Fruit fly (Drosophila melanogaster): Measurements from ENCODE around the gene CG34292.

The CG34292 gene

DNA sequence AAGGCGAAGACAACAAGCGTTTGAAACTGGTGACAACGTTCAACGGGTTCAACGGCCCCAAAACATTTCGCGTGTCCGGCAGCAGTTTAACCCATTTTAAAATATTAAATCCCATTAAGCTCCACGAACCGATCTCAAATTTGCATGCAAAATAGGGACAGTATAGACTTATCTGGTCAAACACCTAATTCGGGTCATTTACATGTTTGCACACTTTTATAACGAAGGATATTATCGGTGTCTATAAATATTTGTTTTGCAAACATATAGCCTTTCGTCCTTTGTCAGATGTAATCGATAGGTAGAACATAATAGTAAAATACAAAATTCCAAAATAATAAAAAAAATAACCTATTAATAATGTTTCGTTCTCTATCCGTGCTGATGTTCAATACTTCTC is at the start of gene CG34292:
Gene CG34292, plus strand, starts transcription at position 301 of the 400 bp plus-strand sequence.
- TF ChIP-seq psq (optimal IDR thresholded peaks at IDR 0.05), result no peak
- TF ChIP-seq CG8478 (optimal IDR thresholded peaks at IDR 0.05), result no peak

- no peak for TF ChIP-seq psq (optimal IDR thresholded peaks at IDR 0.05)
- no peak for TF ChIP-seq pan (optimal IDR thresholded peaks at IDR 0.05)
- no peak for TF ChIP-seq Dll (optimal IDR thresholded peaks at IDR 0.05)
- no peak for TF ChIP-seq usp (GFP tag; optimal IDR thresholded peaks at IDR 0.05)
- no peak for TF ChIP-seq CG8478 (optimal IDR thresholded peaks at IDR 0.05)
- no peak for TF ChIP-seq EcR (GFP tag; optimal IDR thresholded peaks at IDR 0.05)
Measured at dm6 chr3R:27018187-27018586, 43.8 kb upstream of the CG34292 start, which contains the start of gene CG17192. CG17192 (minus strand) TSS chr3R:27018287.

- no peak for TF ChIP-seq usp (GFP tag; optimal IDR thresholded peaks at IDR 0.05)
- no peak for TF ChIP-seq EcR (GFP tag; optimal IDR thresholded peaks at IDR 0.05)
- no peak for TF ChIP-seq pan (optimal IDR thresholded peaks at IDR 0.05)
- no peak for TF ChIP-seq psq (optimal IDR thresholded peaks at IDR 0.05)
- no peak for TF ChIP-seq CG8478 (optimal IDR thresholded peaks at IDR 0.05)
Measured at dm6 chr3R:27019701-27020172, 42.3 kb upstream of the CG34292 start, which contains the start of gene CG17191. CG17191 (minus strand) TSS chr3R:27019751.

DNA sequence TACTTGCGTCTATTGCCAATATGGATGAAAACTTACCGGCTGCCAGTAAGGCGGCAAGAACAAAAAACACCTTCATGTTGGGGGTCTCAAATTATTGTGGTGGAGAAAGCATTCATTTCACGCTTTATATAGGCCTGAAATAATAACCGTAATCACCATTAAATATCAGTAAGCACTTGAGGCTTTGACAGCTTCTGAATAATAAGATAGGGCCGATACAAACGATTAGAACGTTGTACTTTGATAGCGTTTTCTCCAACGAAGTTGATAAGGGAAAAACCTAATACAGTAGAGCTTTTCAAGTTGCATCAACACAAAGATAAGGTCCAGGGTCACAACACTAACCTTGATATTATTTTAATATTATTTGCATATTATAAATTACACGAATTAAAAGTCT is 40.7 kb upstream of the CG34292 start, which contains the start of gene CG6283:
Gene CG6283, minus strand, starts transcription at position 101 of the 400 bp plus-strand sequence.
- TF ChIP-seq CG8478 (optimal IDR thresholded peaks at IDR 0.05) (no peak), usp (GFP tag; optimal IDR thresholded peaks at IDR 0.05) (no peak), EcR (GFP tag; optimal IDR thresholded peaks at IDR 0.05) (no peak), pan (optimal IDR thresholded peaks at IDR 0.05) (no peak), psq (optimal IDR thresholded peaks at IDR 0.05) (no peak)

DNA sequence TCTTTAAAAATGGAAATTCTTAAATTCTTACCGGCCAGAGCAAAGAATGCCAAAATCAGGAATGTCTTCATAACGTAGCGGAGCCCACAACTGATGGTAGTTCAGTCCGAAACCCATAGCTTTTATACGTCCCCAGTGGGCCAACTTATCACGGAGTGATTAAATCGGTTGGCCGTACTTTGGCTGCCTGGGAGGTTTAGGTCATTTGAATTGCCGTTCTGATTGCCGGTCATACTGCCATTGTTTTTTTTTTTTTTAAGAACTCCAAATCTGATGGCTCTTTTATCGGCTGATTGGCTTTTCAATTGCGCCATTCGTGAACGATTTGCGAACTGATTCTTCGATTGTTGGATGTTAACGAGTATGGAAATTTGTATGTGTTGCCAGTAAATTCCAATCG is 38.9 kb upstream of the CG34292 start, which contains the start of gene CG6277:
Gene CG6277, minus strand, starts transcription at position 101 of the 400 bp plus-strand sequence.
- TF ChIP-seq usp (GFP tag; optimal IDR thresholded peaks at IDR 0.05) (no peak), EcR (GFP tag; optimal IDR thresholded peaks at IDR 0.05) (no peak), Dll (optimal IDR thresholded peaks at IDR 0.05) (no peak), pan (optimal IDR thresholded peaks at IDR 0.05) (no peak), CG8478 (optimal IDR thresholded peaks at IDR 0.05) (no peak), psq (optimal IDR thresholded peaks at IDR 0.05) (no peak)

DNA sequence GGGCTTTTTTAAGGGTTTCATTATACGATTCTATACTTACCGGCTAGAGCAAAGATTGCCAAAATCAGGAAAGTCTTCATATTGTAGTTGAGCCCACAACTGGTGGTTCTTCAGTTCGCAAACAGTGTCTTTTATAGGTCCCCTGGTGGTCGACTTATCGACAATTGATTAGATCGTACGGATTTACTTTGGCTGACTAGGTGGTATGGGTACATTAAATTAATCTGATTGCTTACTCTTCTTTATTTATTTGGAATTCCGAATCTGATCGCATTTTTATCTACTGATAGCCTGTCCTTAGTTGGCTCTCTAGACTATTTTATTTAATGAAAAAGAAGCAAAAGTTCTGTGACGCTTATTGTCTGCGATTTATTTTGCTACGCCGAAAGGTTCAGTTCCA is 36.0 kb upstream of the CG34292 start, which contains the start of gene CG6271:
Gene CG6271, minus strand, starts transcription at position 101 of the 400 bp plus-strand sequence.
- no peak for TF ChIP-seq psq (optimal IDR thresholded peaks at IDR 0.05)
- no peak for TF ChIP-seq usp (GFP tag; optimal IDR thresholded peaks at IDR 0.05)
- no peak for TF ChIP-seq pan (optimal IDR thresholded peaks at IDR 0.05)
- TF ChIP-seq CG8478 (optimal IDR thresholded peaks at IDR 0.05), result no peak
- no peak for TF ChIP-seq Dll (optimal IDR thresholded peaks at IDR 0.05)
- no peak for TF ChIP-seq EcR (GFP tag; optimal IDR thresholded peaks at IDR 0.05)

- no peak for TF ChIP-seq usp (GFP tag; optimal IDR thresholded peaks at IDR 0.05)
- TF ChIP-seq CG8478 (optimal IDR thresholded peaks at IDR 0.05), result no peak
- no peak for TF ChIP-seq Dll (optimal IDR thresholded peaks at IDR 0.05)
- TF ChIP-seq pan (optimal IDR thresholded peaks at IDR 0.05), result no peak
- no peak for TF ChIP-seq psq (optimal IDR thresholded peaks at IDR 0.05)
- no peak for TF ChIP-seq EcR (GFP tag; optimal IDR thresholded peaks at IDR 0.05)
Measured at dm6 chr3R:27033935-27034334, 28.1 kb upstream of the CG34292 start.

dm6 chr3R:27040044-27040443 is 22.0 kb upstream of the CG34292 start:
- no peak for TF ChIP-seq Dll (optimal IDR thresholded peaks at IDR 0.05)
- TF ChIP-seq usp (GFP tag; optimal IDR thresholded peaks at IDR 0.05), result no peak
- TF ChIP-seq CG8478 (optimal IDR thresholded peaks at IDR 0.05), result no peak
- TF ChIP-seq psq (optimal IDR thresholded peaks at IDR 0.05), result no peak
- TF ChIP-seq EcR (GFP tag; optimal IDR thresholded peaks at IDR 0.05), result no peak
- no peak for TF ChIP-seq pan (optimal IDR thresholded peaks at IDR 0.05)

dm6 chr3R:27048561-27049270 is 13.3 kb upstream of the CG34292 start, which contains the start of gene TwdlT:
TwdlT (plus strand) TSS chr3R:27049220.
- TF ChIP-seq psq (optimal IDR thresholded peaks at IDR 0.05), result no peak

DNA sequence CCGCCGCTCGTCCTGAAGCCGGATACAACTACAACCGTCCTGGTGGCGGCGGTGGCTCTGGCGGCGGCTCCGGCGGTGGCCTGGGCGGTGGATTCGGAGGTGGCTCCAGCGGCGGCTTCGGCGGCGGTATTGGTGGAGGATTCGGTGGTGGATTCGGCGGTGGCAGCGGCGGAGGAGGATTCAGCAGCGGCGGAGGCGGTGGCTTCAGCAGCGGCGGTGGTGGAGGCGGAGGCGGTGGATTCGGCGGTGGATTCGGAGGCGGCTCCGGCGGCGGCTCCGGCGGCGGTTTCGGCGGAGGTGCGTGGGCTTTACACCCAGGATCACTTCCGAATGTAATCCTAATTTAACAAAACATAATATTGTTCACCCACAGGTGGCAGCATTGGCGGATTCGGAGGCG is 12.5 kb upstream of the CG34292 start:
- TF ChIP-seq usp (GFP tag; optimal IDR thresholded peaks at IDR 0.05) (no peak), EcR (GFP tag; optimal IDR thresholded peaks at IDR 0.05) (no peak), pan (optimal IDR thresholded peaks at IDR 0.05) (no peak), Dll (optimal IDR thresholded peaks at IDR 0.05) (no peak), psq (optimal IDR thresholded peaks at IDR 0.05) (no peak), CG8478 (optimal IDR thresholded peaks at IDR 0.05) (no peak)

DNA sequence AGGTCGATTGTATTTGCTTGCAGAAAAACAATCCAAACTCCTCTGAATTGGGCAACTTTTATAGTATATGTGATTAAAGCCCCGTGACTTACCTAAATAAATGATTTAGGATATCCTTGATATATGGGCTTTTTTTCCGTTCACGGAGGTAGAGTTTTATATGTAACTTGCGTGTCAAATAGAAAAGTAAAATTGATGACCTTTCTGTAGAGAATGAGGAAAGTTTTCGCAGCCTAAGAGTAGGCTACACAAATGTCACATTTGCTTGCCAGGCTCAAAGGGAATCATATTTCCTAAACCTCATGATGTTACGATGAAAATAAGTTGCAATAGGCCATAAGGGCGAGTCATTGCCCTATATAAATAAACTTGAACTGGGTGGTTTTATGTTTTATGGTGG is 5.9 kb upstream of the CG34292 start:
- TF ChIP-seq usp (GFP tag; optimal IDR thresholded peaks at IDR 0.05), result no peak
- TF ChIP-seq CG8478 (optimal IDR thresholded peaks at IDR 0.05), result no peak
- no peak for TF ChIP-seq Dll (optimal IDR thresholded peaks at IDR 0.05)
- no peak for TF ChIP-seq psq (optimal IDR thresholded peaks at IDR 0.05)
- no peak for TF ChIP-seq EcR (GFP tag; optimal IDR thresholded peaks at IDR 0.05)
- no peak for TF ChIP-seq pan (optimal IDR thresholded peaks at IDR 0.05)

- TF ChIP-seq Dll (optimal IDR thresholded peaks at IDR 0.05) (no peak), CG8478 (optimal IDR thresholded peaks at IDR 0.05) (no peak), EcR (GFP tag; optimal IDR thresholded peaks at IDR 0.05) (no peak), pan (optimal IDR thresholded peaks at IDR 0.05) (no peak), usp (GFP tag; optimal IDR thresholded peaks at IDR 0.05) (no peak), psq (optimal IDR thresholded peaks at IDR 0.05) (no peak)
Measured at dm6 chr3R:27064099-27064498, 2.1 kb downstream of the CG34292 start, which contains the start of gene Nep5. Nep5 (minus strand) TSS chr3R:27064199.
